Fruit fly (Drosophila melanogaster) whole organism, pupa: ENCODE results near the gene CG7326.

ENCODE experiments used
- CG8159 ChIP-seq: fragments of 200-800 bp; sonication (Bioruptor generic); optimal IDR thresholded peaks from 3 replicates; lab custom pipeline; 2018; ENCODE audit warnings: missing biosample characterization, mild to moderate bottlenecking, missing genetic modification characterization, moderate library complexity
- CG8301 ChIP-seq: fragments of 200-800 bp; sonication (Bioruptor generic); optimal IDR thresholded peaks from 2 replicates; lab custom pipeline; 2018; ENCODE audit warnings: missing biosample characterization, mild to moderate bottlenecking, missing genetic modification characterization

- TF ChIP-seq CG8301 (tag; lab: Kevin White, UChicago) (peak; percentile 36), CG8159 (tag; lab: Kevin White, UChicago) (peak; percentile 53)
Observed at dm6 chrX:18835500-18835899, 28.1 kb downstream of the CG7326 start.
